Fruit fly (Drosophila melanogaster) whole organism, wandering third instar larva: ENCODE results near the gene CG3061.

Experiments used
- Abd-B ChIP-seq: fragments of >200 bp; optimal IDR thresholded peaks from 2 replicates; lab custom pipeline; 2017; ENCODE audit warnings: missing biosample characterization, missing genetic modification characterization
- GATAd ChIP-seq: sonication (Bioruptor generic); optimal IDR thresholded peaks from 2 replicates; lab custom pipeline; 2016; ENCODE audit warnings: missing biosample characterization, missing genetic modification characterization
- Hr78 ChIP-seq: fragments of >200 bp; optimal IDR thresholded peaks from 2 replicates; lab custom pipeline; 2017; ENCODE audit warnings: missing biosample characterization, missing genetic modification characterization
- Hr83 ChIP-seq: fragments of 200-300 bp; sonication (Bioruptor generic); optimal IDR thresholded peaks from 2 replicates; lab custom pipeline; 2016; ENCODE audit warnings: missing biosample characterization, mild to moderate bottlenecking, missing genetic modification characterization, moderate library complexity; ENCODE audit not compliant: poor library complexity, severe bottlenecking
- Myc ChIP-seq: fragments of >200 bp; optimal IDR thresholded peaks from 2 replicates; lab custom pipeline; 2017
- OdsH ChIP-seq: fragments of 200-800 bp; sonication (Bioruptor generic); optimal IDR thresholded peaks from 2 replicates; lab custom pipeline; 2016; ENCODE audit warnings: missing biosample characterization, mild to moderate bottlenecking, missing genetic modification characterization
- br ChIP-seq: fragments of 200-800 bp; sonication (Bioruptor generic); optimal IDR thresholded peaks from 2 replicates; lab custom pipeline; 2016; ENCODE audit warnings: missing biosample characterization, missing genetic modification characterization
- psq ChIP-seq: fragments of 200-800 bp; sonication (Bioruptor generic); optimal IDR thresholded peaks from 3 replicates; lab custom pipeline; 2017; ENCODE audit warnings: missing biosample characterization, mild to moderate bottlenecking, missing genetic modification characterization, moderate library complexity

DNA sequence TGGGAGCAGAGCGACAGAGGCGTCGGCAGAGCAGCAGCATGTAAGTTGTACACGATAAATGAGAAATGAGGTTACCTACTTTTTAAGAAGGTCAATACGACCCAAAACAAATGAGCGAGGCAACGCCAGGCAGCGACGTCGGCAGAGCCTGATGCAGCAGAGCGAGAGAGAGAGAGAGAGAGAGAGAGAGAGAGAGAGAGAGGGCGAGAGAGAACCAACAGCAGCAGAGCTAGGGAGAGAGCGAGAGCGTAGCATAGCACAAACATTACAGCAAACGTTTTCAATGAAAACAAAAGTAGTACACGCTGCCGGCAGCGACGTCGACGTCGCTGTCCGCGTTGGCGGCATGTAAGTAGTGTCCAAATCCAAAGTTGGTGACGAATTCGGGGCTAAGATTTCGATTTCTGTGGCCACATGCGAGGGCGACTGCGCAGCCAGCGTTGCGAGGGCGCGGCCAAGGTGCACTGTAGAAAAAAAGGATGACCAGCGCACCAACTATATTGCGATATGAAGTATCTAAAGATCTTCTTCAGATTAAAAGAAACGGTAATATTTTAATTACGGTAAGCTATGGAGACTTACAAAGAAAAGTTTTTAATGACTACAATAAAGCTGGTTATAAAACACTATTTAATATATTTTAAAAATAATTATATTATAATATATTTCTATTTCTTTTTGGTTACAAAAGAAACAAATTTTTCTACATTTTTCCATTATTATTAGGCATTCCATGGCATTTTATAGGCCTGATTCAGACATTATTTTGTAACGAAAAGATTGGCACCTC, 14.3 kb upstream of the CG3061 start:
- no peak for TF ChIP-seq Hr78 (GFP tag; lab: Kevin White, UChicago)
- no peak for TF ChIP-seq OdsH (GFP tag; lab: Kevin White, UChicago)
- TF ChIP-seq br (GFP tag; lab: Kevin White, UChicago) = no peak
- no peak for TF ChIP-seq Myc (lab: Kevin White, UChicago)
- no peak for TF ChIP-seq Hr83 (GFP tag; lab: Kevin White, UChicago)
- TF ChIP-seq psq = no peak
- TF ChIP-seq GATAd = no peak
- no peak for TF ChIP-seq Abd-B (GFP tag; lab: Kevin White, UChicago)
